Worm (Caenorhabditis elegans): Measurements from ENCODE around the gene asp-1.
"Not testable (repeated sequence)": the region's sequence is repeated elsewhere in the genome, so short reads cannot be mapped to it uniquely, and the experiment has no call there.

asp-1 gene

ce11 chrV:19047442-19047841 lies 3.1 kb downstream of the asp-1 start:
- TF ChIP-seq unc-62 (GFP tag; optimal IDR thresholded peaks at IDR 0.05): no peak

- no peak for TF ChIP-seq unc-62 (GFP tag; optimal IDR thresholded peaks at IDR 0.05)
These were observed 5.8 kb downstream of the asp-1 start, which contains the start of gene asp-15 for ce11 chrV:19044753-19045152. Gene asp-15, minus strand, starts transcription at chrV:19044853.

ce11 chrV:19042256-19042655 lies 8.3 kb downstream of the asp-1 start, which contains the start of gene asp-16:
Gene asp-16, minus strand, starts transcription at chrV:19042605.
- no peak for TF ChIP-seq unc-62 (GFP tag; optimal IDR thresholded peaks at IDR 0.05)

DNA sequence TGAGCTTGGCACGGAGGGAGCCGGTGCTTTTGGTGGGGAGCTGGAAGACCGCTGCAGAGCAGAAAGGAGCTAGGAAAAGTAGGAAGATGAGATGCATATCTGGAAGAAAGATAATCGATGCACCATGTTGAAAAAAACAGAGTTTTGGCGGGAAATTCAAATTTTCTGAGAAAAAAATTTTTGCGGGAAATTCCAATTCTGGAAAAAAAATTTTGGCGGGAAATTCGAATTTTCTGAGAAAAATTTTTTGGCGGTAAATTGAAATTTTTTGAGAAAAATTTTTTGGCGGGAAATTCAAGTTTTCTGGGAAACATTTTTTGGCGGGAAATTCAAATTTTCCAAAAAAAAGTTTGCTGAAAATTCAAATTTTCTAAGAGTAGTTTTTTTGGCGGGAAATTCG lies 13.3 kb downstream of the asp-1 start, which contains the start of gene asp-17:
Gene asp-17, minus strand, starts transcription at position 101 of the 400 bp plus-strand sequence.
- no peak for TF ChIP-seq unc-62 (GFP tag; optimal IDR thresholded peaks at IDR 0.05)

- no peak for TF ChIP-seq unc-62 (GFP tag; optimal IDR thresholded peaks at IDR 0.05)
These were observed 14.5 kb downstream of the asp-1 start for ce11 chrV:19036061-19036460.

- TF ChIP-seq unc-62 (GFP tag; optimal IDR thresholded peaks at IDR 0.05): no peak
These were observed 19.1 kb downstream of the asp-1 start, which contains the start of gene Y39B6A.27 for ce11 chrV:19031456-19031855. Gene Y39B6A.27, plus strand, starts transcription at chrV:19031756.

ce11 chrV:19027338-19027737 lies 23.2 kb downstream of the asp-1 start:
- no peak for TF ChIP-seq unc-62 (GFP tag; optimal IDR thresholded peaks at IDR 0.05)

ce11 chrV:19026163-19026562 lies 24.4 kb downstream of the asp-1 start, which contains the start of gene Y39B6A.25:
Gene Y39B6A.25, plus strand, starts transcription at chrV:19026463.
- TF ChIP-seq unc-62 (GFP tag; optimal IDR thresholded peaks at IDR 0.05): no peak

DNA sequence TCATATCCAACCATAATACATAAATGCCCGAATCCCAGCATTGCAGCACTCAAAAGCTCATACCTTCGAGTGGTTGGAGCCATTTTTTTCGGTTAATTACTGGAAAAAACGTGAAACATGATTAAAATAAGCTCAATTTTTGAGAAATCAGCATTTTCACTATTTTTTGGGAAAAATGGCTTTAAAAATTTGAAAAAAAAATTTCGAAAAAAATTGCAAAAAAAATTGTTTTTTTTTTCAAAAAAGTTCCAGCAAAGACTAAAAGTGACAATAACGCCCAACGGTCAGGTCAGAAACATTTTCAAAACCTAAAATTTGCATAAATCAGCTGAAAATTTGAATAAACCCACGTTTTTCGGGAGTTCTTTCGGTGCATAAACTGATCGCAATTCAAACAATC lies 25.9 kb downstream of the asp-1 start, which contains the start of gene Y39B6A.29:
Gene Y39B6A.29, minus strand, starts transcription at position 101 of the 400 bp plus-strand sequence.
- TF ChIP-seq unc-62 (GFP tag; optimal IDR thresholded peaks at IDR 0.05): no peak

DNA sequence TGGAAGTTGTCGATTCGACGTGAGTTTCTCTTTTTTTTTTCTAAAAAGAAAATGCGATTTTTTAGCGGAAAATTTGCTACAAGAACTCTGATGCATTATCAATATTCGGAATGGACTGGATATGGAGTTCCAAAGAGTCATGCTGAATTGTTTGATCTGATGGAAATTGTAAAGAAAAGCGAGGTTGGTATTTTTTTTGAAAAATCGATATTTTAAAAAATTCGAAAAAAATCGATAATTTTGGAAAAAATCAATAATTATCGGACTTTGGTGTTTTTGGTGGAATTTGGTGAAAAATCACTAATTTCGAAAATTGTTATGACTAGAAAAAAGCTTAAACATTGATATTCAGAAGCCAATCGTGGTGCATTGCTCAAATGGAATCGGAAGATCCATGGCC lies 31.3 kb downstream of the asp-1 start:
- no peak for TF ChIP-seq unc-62 (GFP tag; optimal IDR thresholded peaks at IDR 0.05)

- TF ChIP-seq unc-62 (GFP tag; optimal IDR thresholded peaks at IDR 0.05): not testable (repeated sequence)
These were observed 36.3 kb downstream of the asp-1 start, which contains the start of gene Y39B6A.30 for ce11 chrV:19014273-19014672. Gene Y39B6A.30, plus strand, starts transcription at chrV:19014573.

DNA sequence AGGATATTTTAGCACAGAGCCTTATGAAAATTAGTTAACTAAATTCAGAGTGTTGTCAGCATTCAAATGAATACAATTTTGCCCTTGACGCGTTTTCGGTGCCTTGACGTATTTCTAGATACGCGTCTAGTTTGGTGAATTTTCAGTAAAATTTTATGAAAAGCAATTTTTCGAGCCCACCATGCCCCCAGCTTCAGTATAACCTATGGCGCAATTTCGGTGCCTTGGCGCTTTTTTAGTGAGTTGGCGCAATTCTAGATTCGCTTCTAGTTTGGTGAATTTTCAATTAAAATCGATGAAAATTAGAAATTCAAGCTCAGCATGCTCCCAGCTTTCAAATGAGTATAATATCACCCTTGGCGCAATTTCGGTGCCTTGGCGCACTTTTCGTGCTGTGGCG lies 37.3 kb downstream of the asp-1 start:
- no peak for TF ChIP-seq unc-62 (GFP tag; optimal IDR thresholded peaks at IDR 0.05)

ce11 chrV:19010405-19010804 lies 40.1 kb downstream of the asp-1 start:
- TF ChIP-seq unc-62 (GFP tag; optimal IDR thresholded peaks at IDR 0.05): no peak

ce11 chrV:19001656-19002055 lies 48.9 kb downstream of the asp-1 start, which contains the start of gene Y39B6A.33:
Gene Y39B6A.33, plus strand, starts transcription at chrV:19001956.
- TF ChIP-seq unc-62 (GFP tag; optimal IDR thresholded peaks at IDR 0.05): no peak

ce11 chrV:19001016-19001415 lies 49.5 kb downstream of the asp-1 start, which contains the start of gene Y39B6A.34:
Gene Y39B6A.34, plus strand, starts transcription at chrV:19001018.
- TF ChIP-seq unc-62 (GFP tag; optimal IDR thresholded peaks at IDR 0.05): no peak

ce11 chrV:19000542-19000941 lies 50.0 kb downstream of the asp-1 start:
- no peak for TF ChIP-seq unc-62 (GFP tag; optimal IDR thresholded peaks at IDR 0.05)

All from whole organism, dauer.